Worm (Caenorhabditis elegans) whole organism, mixed stage, embryonic: Measurements from ENCODE around the gene R03D7.2.

ENCODE experiments used
- ces-1 ChIP-seq: fragments of 150-350 bp; optimal IDR thresholded peaks from 2 replicates; lab custom pipeline; 2014; ENCODE audit warnings: missing biosample characterization, missing genetic modification reagents, missing genetic modification characterization
- elt-3 ChIP-seq: fragments of 150-350 bp; optimal IDR thresholded peaks from 2 replicates; lab custom pipeline; 2014; ENCODE audit warnings: missing biosample characterization, missing genetic modification characterization
- nhr-237 ChIP-seq: fragments of 150-350 bp; optimal IDR thresholded peaks from 2 replicates; lab custom pipeline; 2014; ENCODE audit warnings: missing biosample characterization, missing genetic modification characterization
- nhr-28 ChIP-seq: fragments of 150-350 bp; optimal IDR thresholded peaks from 2 replicates; lab custom pipeline; 2014; ENCODE audit warnings: missing biosample characterization, missing genetic modification characterization
- ztf-11 ChIP-seq: fragments of 150-350 bp; optimal IDR thresholded peaks from 2 replicates; lab custom pipeline; 2014; ENCODE audit warnings: missing biosample characterization, missing genetic modification characterization

DNA sequence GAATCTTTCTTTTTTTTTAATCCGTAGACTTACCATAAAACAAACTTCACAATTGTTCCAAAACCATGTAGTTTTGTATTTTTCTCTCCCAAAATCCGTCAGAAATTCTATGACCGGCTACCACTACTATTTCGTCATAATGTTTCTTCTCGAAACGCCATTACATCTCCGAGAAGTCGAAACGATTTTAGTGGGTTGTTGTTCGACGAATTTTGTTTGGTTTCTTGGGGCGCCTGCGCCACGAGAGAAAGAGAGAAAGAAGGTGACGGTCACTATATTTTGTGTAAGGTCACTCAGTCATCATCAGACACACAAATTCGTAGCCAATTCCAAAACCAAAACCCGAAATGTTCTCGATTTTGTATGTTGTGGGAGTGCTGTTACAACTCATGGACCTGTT is 47.9 kb downstream of the R03D7.2 start:
- TF ChIP-seq ces-1 (GFP tag; lab: Kevin White, UChicago) (no peak), ztf-11 (tag; lab: Kevin White, UChicago) (no peak), elt-3 (tag; lab: Kevin White, UChicago) (no peak), nhr-237 (no peak), nhr-28 (tag; lab: Kevin White, UChicago) (no peak)
